Worm (Caenorhabditis elegans) whole organism, L1 larva: ENCODE data around the gene ttr-51.
A peak's percentile ranks its signal among the peaks of the same experiment; 100 is the strongest.

Experiments used
- C04F5.9 ChIP-seq: sonication (generic microtip); optimal IDR thresholded peaks from 2 replicates; lab custom pipeline; 2016; ENCODE audit warnings: missing genetic modification characterization, missing compliant biosample characterization
- C34B4.2 ChIP-seq: sonication (generic microtip); optimal IDR thresholded peaks from 2 replicates; lab custom pipeline; 2017; ENCODE audit warnings: mild to moderate bottlenecking, missing genetic modification characterization, missing compliant biosample characterization
- aha-1 ChIP-seq: fragments of 150-350 bp; optimal IDR thresholded peaks from 2 replicates; lab custom pipeline; 2014; ENCODE audit warnings: missing biosample characterization, missing genetic modification characterization
- alr-1 ChIP-seq: fragments of 200-800 bp; sonication (Bioruptor generic); optimal IDR thresholded peaks from 2 replicates; lab custom pipeline; 2018; ENCODE audit warnings: borderline replicate concordance, mild to moderate bottlenecking, missing genetic modification characterization, missing compliant biosample characterization
- aly-2 ChIP-seq: fragments of 150-350 bp; optimal IDR thresholded peaks from 2 replicates; lab custom pipeline; 2014; ENCODE audit warnings: missing biosample characterization, missing genetic modification characterization
- blmp-1 ChIP-seq: fragments of 150-350 bp; optimal IDR thresholded peaks from 2 replicates; lab custom pipeline; 2014; ENCODE audit warnings: missing biosample characterization, missing genetic modification characterization
- ceh-63 ChIP-seq: fragments of 200-800 bp; sonication (Bioruptor generic); optimal IDR thresholded peaks from 2 replicates; lab custom pipeline; 2018; ENCODE audit warnings: mild to moderate bottlenecking, missing genetic modification characterization, missing compliant biosample characterization
- ceh-8 ChIP-seq: fragments of 200-800 bp; sonication (Bioruptor generic); optimal IDR thresholded peaks from 2 replicates; lab custom pipeline; 2018; ENCODE audit warnings: mild to moderate bottlenecking, missing genetic modification characterization, moderate library complexity, missing compliant biosample characterization
- ceh-88 ChIP-seq: fragments of 200-800 bp; sonication (Bioruptor generic); IDR thresholded peaks from 2 replicates; pipeline ENCODE4 v1.3.6; 2022; ENCODE audit warnings: missing genetic modification characterization, missing compliant biosample characterization
- ceh-90 ChIP-seq: sonication (generic microtip); optimal IDR thresholded peaks from 2 replicates; lab custom pipeline; 2016; ENCODE audit warnings: missing genetic modification characterization, missing compliant biosample characterization
- dsc-1 ChIP-seq: sonication (generic microtip); optimal IDR thresholded peaks from 2 replicates; lab custom pipeline; 2016; ENCODE audit warnings: mild to moderate bottlenecking, missing genetic modification characterization, missing compliant biosample characterization
- efl-1 ChIP-seq, 4 experiments: fragments of 150-350 bp; optimal IDR thresholded peaks in 3 of 4; peaks in 1 of 4; 1 replicate in 1 of 4; 2 replicates in 3 of 4; lab custom pipeline; 2014; ENCODE audit warnings: missing biosample characterization in 2 of 4, missing genetic modification characterization in 2 of 4, missing genetic modification reagents in 2 of 4
- egl-27 ChIP-seq, 2 experiments: fragments of 150-350 bp in 1 of 2; sonication (generic microtip); optimal IDR thresholded peaks; 3 replicates each; lab custom pipeline; 2017 to 2018; ENCODE audit warnings: missing biosample characterization in 2 of 2, missing genetic modification characterization in 2 of 2, missing genetic modification reagents in 2 of 2
- elt-2 ChIP-seq: sonication (generic microtip); optimal IDR thresholded peaks from 2 replicates; lab custom pipeline; 2016; ENCODE audit warnings: missing genetic modification characterization, mild to moderate bottlenecking, inconsistent platforms, missing compliant biosample characterization, missing genetic modification reagents
- elt-3 ChIP-seq, 6 experiments: fragments of 150-350 bp in 1 of 6; sonication (generic microtip); optimal IDR thresholded peaks; 2 replicates each; lab custom pipeline; 2017 to 2018; ENCODE audit warnings: missing biosample characterization in 6 of 6, missing genetic modification characterization in 6 of 6, inconsistent platforms in 1 of 6
- fkh-8 ChIP-seq: sonication (generic microtip); optimal IDR thresholded peaks from 2 replicates; lab custom pipeline; 2016; ENCODE audit warnings: mild to moderate bottlenecking, missing genetic modification characterization, missing compliant biosample characterization
- fos-1 ChIP-seq: fragments of 150-350 bp; optimal IDR thresholded peaks from 2 replicates; lab custom pipeline; 2014; ENCODE audit warnings: missing biosample characterization, missing genetic modification characterization
- grh-1 ChIP-seq: fragments of 200-800 bp; sonication (Bioruptor generic); IDR thresholded peaks from 2 replicates; pipeline ENCODE4 v1.3.6; 2022; ENCODE audit warnings: missing genetic modification reagents, missing genetic modification characterization, missing compliant biosample characterization
- hlh-4 ChIP-seq: sonication (generic microtip); optimal IDR thresholded peaks from 2 replicates; lab custom pipeline; 2016; ENCODE audit warnings: mild to moderate bottlenecking, missing genetic modification characterization, missing compliant biosample characterization
- irx-1 ChIP-seq: sonication (generic microtip); optimal IDR thresholded peaks from 2 replicates; lab custom pipeline; 2016; ENCODE audit warnings: missing genetic modification characterization, missing compliant biosample characterization
- isw-1 ChIP-seq: fragments of 200-800 bp; sonication (Bioruptor generic); IDR thresholded peaks from 2 replicates; pipeline ENCODE4 v1.3.6; 2022; ENCODE audit warnings: missing genetic modification characterization, missing compliant biosample characterization
- jun-1 ChIP-seq: fragments of 150-350 bp; optimal IDR thresholded peaks from 2 replicates; lab custom pipeline; 2014; ENCODE audit warnings: missing biosample characterization, missing genetic modification reagents, missing genetic modification characterization
- lin-13 ChIP-seq: fragments of 150-350 bp; optimal IDR thresholded peaks from 2 replicates; lab custom pipeline; 2014; ENCODE audit warnings: missing biosample characterization, missing genetic modification reagents, missing genetic modification characterization
- lin-14 ChIP-seq: fragments of 200-800 bp; sonication (Bioruptor generic); optimal IDR thresholded peaks from 2 replicates; lab custom pipeline; 2018; ENCODE audit warnings: mild to moderate bottlenecking, missing genetic modification characterization, moderate library complexity, missing compliant biosample characterization
- lin-15B ChIP-seq: fragments of 150-350 bp; sonication (generic microtip); optimal IDR thresholded peaks from 3 replicates; lab custom pipeline; 2014; ENCODE audit warnings: missing biosample characterization, missing genetic modification characterization
- lsy-2 ChIP-seq, 2 experiments: fragments of 150-350 bp; optimal IDR thresholded peaks; 2 replicates each; lab custom pipeline; 2014; ENCODE audit warnings: missing biosample characterization in 2 of 2, missing genetic modification characterization in 2 of 2
- nhr-12 ChIP-seq: sonication (generic microtip); optimal IDR thresholded peaks from 2 replicates; lab custom pipeline; 2017; ENCODE audit warnings: missing biosample characterization, missing genetic modification characterization
- nhr-19 ChIP-seq: fragments of 200-800 bp; sonication (Bioruptor generic); conservative IDR thresholded peaks from 2 replicates; pipeline ENCODE4 v1.3.6; 2022; ENCODE audit warnings: missing genetic modification characterization, missing compliant biosample characterization
- nhr-20 ChIP-seq: sonication (generic microtip); optimal IDR thresholded peaks from 2 replicates; lab custom pipeline; 2016; ENCODE audit warnings: mild to moderate bottlenecking, missing genetic modification characterization, missing compliant biosample characterization
- nhr-76 ChIP-seq: sonication (generic microtip); optimal IDR thresholded peaks from 2 replicates; lab custom pipeline; 2017; ENCODE audit warnings: missing biosample characterization, missing genetic modification characterization
- nhr-84 ChIP-seq: sonication (generic microtip); optimal IDR thresholded peaks from 2 replicates; lab custom pipeline; 2017; ENCODE audit warnings: missing biosample characterization, missing genetic modification characterization
- nhr-90 ChIP-seq: sonication (generic microtip); optimal IDR thresholded peaks from 2 replicates; lab custom pipeline; 2016; ENCODE audit warnings: mild to moderate bottlenecking, missing genetic modification characterization, missing compliant biosample characterization; ENCODE audit not compliant: poor library complexity
- pqm-1 ChIP-seq: sonication (generic microtip); optimal IDR thresholded peaks from 3 replicates; lab custom pipeline; 2017; ENCODE audit warnings: missing biosample characterization, missing genetic modification characterization
- snpc-4 ChIP-seq: fragments of 150-350 bp; optimal IDR thresholded peaks from 2 replicates; lab custom pipeline; 2014; ENCODE audit warnings: missing biosample characterization, missing genetic modification characterization
- snu-23 ChIP-seq: sonication (generic microtip); optimal IDR thresholded peaks from 2 replicates; lab custom pipeline; 2016; ENCODE audit warnings: missing genetic modification characterization, missing compliant biosample characterization
- sox-4 ChIP-seq: sonication (generic microtip); optimal IDR thresholded peaks from 2 replicates; lab custom pipeline; 2016; ENCODE audit warnings: missing genetic modification characterization, missing compliant biosample characterization
- sup-37 ChIP-seq: fragments of 200-800 bp; sonication (Bioruptor generic); optimal IDR thresholded peaks from 2 replicates; lab custom pipeline; 2018; ENCODE audit warnings: mild to moderate bottlenecking, missing genetic modification characterization, missing compliant biosample characterization
- tbx-2 ChIP-seq: sonication (generic microtip); optimal IDR thresholded peaks from 2 replicates; lab custom pipeline; 2016; ENCODE audit warnings: missing genetic modification characterization, missing compliant biosample characterization
- tlp-1 ChIP-seq: fragments of 150-350 bp; optimal IDR thresholded peaks from 2 replicates; lab custom pipeline; 2014; ENCODE audit warnings: missing biosample characterization, missing genetic modification characterization
- unc-130 ChIP-seq: fragments of 150-350 bp; optimal IDR thresholded peaks from 2 replicates; lab custom pipeline; 2017; ENCODE audit warnings: missing biosample characterization, missing genetic modification characterization, inconsistent platforms
- unc-30 ChIP-seq: sonication (generic microtip); optimal IDR thresholded peaks from 2 replicates; lab custom pipeline; 2017; ENCODE audit warnings: missing biosample characterization, missing genetic modification characterization
- unc-62 ChIP-seq: fragments of 150-350 bp; optimal IDR thresholded peaks from 2 replicates; lab custom pipeline; 2014; ENCODE audit warnings: missing biosample characterization, missing genetic modification reagents, missing genetic modification characterization
- unc-86 ChIP-seq: sonication (generic microtip); optimal IDR thresholded peaks from 2 replicates; lab custom pipeline; 2016; ENCODE audit warnings: missing genetic modification characterization, missing compliant biosample characterization
- unc-98 ChIP-seq: fragments of 200-800 bp; sonication (Bioruptor generic); IDR thresholded peaks from 2 replicates; pipeline ENCODE4 v1.3.6; 2022; ENCODE audit warnings: missing genetic modification characterization, missing compliant biosample characterization
- xbp-1 ChIP-seq: sonication (generic microtip); optimal IDR thresholded peaks from 2 replicates; lab custom pipeline; 2016; ENCODE audit warnings: missing genetic modification characterization, missing compliant biosample characterization
- zag-1 ChIP-seq: fragments of 150-350 bp; optimal IDR thresholded peaks from 2 replicates; lab custom pipeline; 2014; ENCODE audit warnings: missing biosample characterization, missing genetic modification characterization
- ztf-11 ChIP-seq, 2 experiments: sonication (generic microtip); optimal IDR thresholded peaks; 2 replicates each; lab custom pipeline; 2016 to 2017; ENCODE audit warnings: missing genetic modification characterization in 2 of 2, missing biosample characterization in 1 of 2, missing compliant biosample characterization in 1 of 2
- ztf-4 ChIP-seq: fragments of 150-350 bp; optimal IDR thresholded peaks from 2 replicates; lab custom pipeline; 2014; ENCODE audit warnings: missing biosample characterization, missing genetic modification characterization

The ttr-51 gene

DNA sequence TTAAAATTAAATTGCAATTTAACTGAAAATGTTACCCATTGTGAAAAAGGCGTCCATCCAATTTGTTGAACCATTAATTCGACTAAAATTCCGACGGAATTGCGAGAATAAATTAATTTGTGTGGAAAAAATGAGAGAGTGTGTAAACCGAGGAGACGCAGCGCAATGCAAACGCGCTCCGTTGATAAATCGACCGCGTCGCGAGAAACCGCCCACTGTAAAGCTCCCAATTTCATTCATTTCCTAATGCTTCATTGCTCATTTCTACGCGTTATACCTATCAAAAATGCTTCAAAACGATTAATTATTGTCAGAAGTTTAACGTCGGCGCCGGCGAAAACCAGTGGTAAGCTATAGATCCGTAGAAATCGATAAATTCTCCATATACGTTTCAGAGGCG, 45.6 kb upstream of the ttr-51 start, which contains the start of the genes Y67H2A.2 and micu-1 (continued):
- TF ChIP-seq nhr-12 (no peak), C34B4.2 (no peak), ztf-11 (tag; optimal IDR thresholded peaks at IDR 0.05; lab: Kevin White, UChicago) (peak in 1 of 2 experiments; percentile 60), C04F5.9 (tag; lab: Kevin White, UChicago) (peak; percentile 46), unc-130 (peak; percentile 42), lsy-2 (tag; optimal IDR thresholded peaks at IDR 0.05; lab: Kevin White, UChicago) (peak; percentile 85), snpc-4 (tag; lab: Kevin White, UChicago) (peak; percentile 69), ztf-4 (tag; lab: Kevin White, UChicago) (no peak), pqm-1 (tag; lab: Kevin White, UChicago) (no peak), aha-1 (tag; lab: Kevin White, UChicago) (no peak), ceh-8 (peak; percentile 74), tlp-1 (no peak), ceh-90 (tag; lab: Kevin White, UChicago) (no peak), elt-3 (tag; optimal IDR thresholded peaks at IDR 0.05; lab: Kevin White, UChicago) (peak in 1 of 6 experiments; percentile 50), hlh-4 (tag; lab: Kevin White, UChicago) (no peak), egl-27 (tag; optimal IDR thresholded peaks at IDR 0.05; lab: Kevin White, UChicago) (no peak), nhr-84 (tag; lab: Kevin White, UChicago) (no peak), nhr-20 (tag; lab: Kevin White, UChicago) (peak; percentile 81), jun-1 (peak; percentile 64), ceh-88 (GFP tag; lab: Robert Waterston, UW) (0 out of 2 replicates have a peak, but pooled peaks have one; percentile 24), sup-37 (GFP tag; lab: Kevin White, UChicago) (no peak), lin-13 (peak; percentile 74), unc-86 (tag; lab: Kevin White, UChicago) (peak; percentile 80), alr-1 (no peak), unc-62 (no peak), elt-2 (tag; lab: Kevin White, UChicago) (peak; percentile 45), dsc-1 (tag; lab: Kevin White, UChicago) (peak; percentile 88), grh-1 (GFP tag; lab: Robert Waterston, UW) (no peak), efl-1 (optimal IDR thresholded peaks at IDR 0.05; lab: Kevin White, UChicago) (peak; percentile 80 to 82), efl-1 (GFP tag; optimal IDR thresholded peaks at IDR 0.05 in 1 of 2; lab: Kevin White, UChicago) (peak; percentile 73 to 97), irx-1 (tag; lab: Kevin White, UChicago) (peak; percentile 73), ceh-63 (GFP tag; lab: Kevin White, UChicago) (peak; percentile 36), lin-15B (tag; lab: Kevin White, UChicago) (peak; percentile 88), fos-1 (peak; percentile 51), nhr-19 (GFP tag; lab: Robert Waterston, UW) (peak; percentile 80), zag-1 (tag; lab: Kevin White, UChicago) (peak; percentile 1), aly-2 (tag; lab: Kevin White, UChicago) (peak; percentile 41), nhr-76 (tag; lab: Kevin White, UChicago) (no peak), blmp-1 (peak; percentile 28), sox-4 (peak; percentile 56), unc-30 (no peak), unc-98 (GFP tag; lab: Robert Waterston, UW) (no peak), fkh-8 (peak; percentile 83), snu-23 (peak; percentile 87), lin-14 (GFP tag; lab: Kevin White, UChicago) (peak; percentile 86), xbp-1 (tag; lab: Kevin White, UChicago) (peak; percentile 84), nhr-90 (tag; lab: Kevin White, UChicago) (peak; percentile 72), isw-1 (GFP tag; lab: Robert Waterston, UW) (peak; percentile 70), tbx-2 (peak; percentile 82)
